Fruit fly (Drosophila melanogaster): ENCODE measurements around the gene CG17111.

The CG17111 gene

DNA sequence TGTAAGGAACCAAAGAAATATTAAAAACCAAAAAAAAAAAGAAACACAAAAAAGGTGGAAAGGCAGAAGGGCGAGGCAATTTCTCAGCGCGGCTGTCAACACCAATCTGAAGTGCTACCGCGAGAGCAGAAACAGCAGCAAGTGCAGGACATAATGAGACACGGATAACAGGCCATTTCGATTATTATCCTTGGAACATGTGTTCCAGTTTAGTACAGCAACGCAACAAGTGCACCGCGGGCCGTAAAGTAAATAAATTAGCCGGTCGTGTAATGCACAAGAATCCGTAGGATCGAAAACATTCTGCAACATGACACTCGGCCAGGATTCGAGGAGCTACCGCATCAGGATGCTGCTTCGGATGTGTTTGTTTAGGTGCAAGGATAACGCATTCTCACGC lies 29.0 kb downstream of the CG17111 start:
- TF ChIP-seq tj (GFP tag; optimal IDR thresholded peaks at IDR 0.05) (no peak), Crg-1 (GFP tag; optimal IDR thresholded peaks at IDR 0.05) (no peak), cic (GFP tag; optimal IDR thresholded peaks at IDR 0.05) (no peak), Clk (GFP tag; optimal IDR thresholded peaks at IDR 0.05) (no peak), CG1620 (GFP tag; optimal IDR thresholded peaks at IDR 0.05) (no peak), CG7045 (GFP tag; optimal IDR thresholded peaks at IDR 0.05) (no peak), CG5204 (GFP tag; optimal IDR thresholded peaks at IDR 0.05) (no peak), pad (GFP tag; optimal IDR thresholded peaks at IDR 0.05) (no peak), kay (GFP tag; ENCODE audit: borderline replicate concordance) (no peak), CG33017 (tag; optimal IDR thresholded peaks at IDR 0.05) (no peak), bab1 (GFP tag; optimal IDR thresholded peaks at IDR 0.05) (no peak), CG7101 (tag; optimal IDR thresholded peaks at IDR 0.05) (no peak), toe (GFP tag; optimal IDR thresholded peaks at IDR 0.05) (no peak)

DNA sequence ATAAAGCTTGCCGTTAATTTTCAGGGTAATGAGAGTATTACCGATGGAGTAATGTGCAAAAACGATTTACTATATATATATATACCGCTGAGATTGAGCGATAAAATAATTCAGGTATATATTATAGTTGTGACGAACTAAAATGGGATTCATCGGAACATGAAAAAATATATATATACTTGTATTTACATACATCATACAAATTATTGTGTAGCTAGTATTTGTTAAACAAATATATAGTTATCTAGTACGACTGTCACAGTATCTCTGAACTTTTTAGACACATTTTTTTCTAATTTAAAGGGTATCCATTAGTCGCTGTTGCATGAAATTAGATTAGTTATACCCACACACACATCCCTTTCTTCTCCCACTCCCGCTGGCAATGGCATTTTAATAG lies 30.7 kb downstream of the CG17111 start:
- TF ChIP-seq pad (GFP tag; optimal IDR thresholded peaks at IDR 0.05), result no peak

DNA sequence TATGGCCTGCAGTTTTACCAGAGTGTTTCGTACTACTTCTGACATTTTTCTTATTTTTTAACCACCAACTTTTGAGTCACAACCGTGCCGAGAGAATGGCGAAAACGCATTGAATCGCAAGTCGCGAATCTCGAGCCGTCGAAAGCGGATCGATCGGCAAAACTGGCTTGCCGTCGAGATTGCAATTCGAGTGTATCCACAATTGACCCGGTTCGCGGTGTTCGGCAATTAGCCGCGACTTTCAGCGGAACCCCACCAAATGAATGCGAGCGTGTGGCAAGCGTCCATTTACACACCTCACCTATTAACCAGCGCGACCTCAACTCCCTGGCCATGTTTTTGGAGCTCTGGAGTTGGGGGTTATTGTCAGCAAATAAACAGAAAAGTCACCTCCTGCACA lies 31.6 kb downstream of the CG17111 start, which contains the start of gene CG13833:
Gene CG13833, minus strand, starts transcription at position 101 of the 400 bp plus-strand sequence.
- no peak for TF ChIP-seq Crg-1 (GFP tag; optimal IDR thresholded peaks at IDR 0.05)
- TF ChIP-seq CG11617 (GFP tag; optimal IDR thresholded peaks at IDR 0.05), result no peak
- no peak for TF ChIP-seq CG1620 (GFP tag; optimal IDR thresholded peaks at IDR 0.05)
- no peak for TF ChIP-seq CG33017 (tag; optimal IDR thresholded peaks at IDR 0.05)
- TF ChIP-seq tj (GFP tag; optimal IDR thresholded peaks at IDR 0.05), result no peak
- TF ChIP-seq CG5204 (GFP tag; optimal IDR thresholded peaks at IDR 0.05), result no peak
- TF ChIP-seq cic (GFP tag; optimal IDR thresholded peaks at IDR 0.05), result no peak
- TF ChIP-seq cnc (optimal IDR thresholded peaks at IDR 0.05), result no peak
- TF ChIP-seq CG7045 (GFP tag; optimal IDR thresholded peaks at IDR 0.05), result no peak
- no peak for TF ChIP-seq bab1 (GFP tag; optimal IDR thresholded peaks at IDR 0.05)

DNA sequence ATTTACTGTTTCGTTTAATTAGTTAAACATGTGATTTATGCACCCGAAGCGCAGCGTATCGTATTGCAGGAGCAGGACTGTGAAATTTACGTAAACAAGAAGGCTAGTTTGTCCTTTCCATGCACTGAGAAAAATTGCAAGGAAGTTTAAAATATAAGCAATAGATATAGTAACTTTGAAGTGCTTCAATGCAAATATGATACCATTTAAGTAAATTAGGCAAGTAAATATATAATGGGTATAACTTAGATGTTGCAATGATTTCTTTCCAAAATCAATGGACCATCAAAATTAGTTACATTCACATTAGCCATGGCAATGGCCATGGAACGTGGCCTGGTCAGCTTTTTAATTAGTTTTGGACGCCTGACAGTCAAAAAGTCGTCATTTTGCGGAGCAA lies 36.2 kb downstream of the CG17111 start:
- TF ChIP-seq bab1 (GFP tag; optimal IDR thresholded peaks at IDR 0.05) (no peak), CG7101 (tag; optimal IDR thresholded peaks at IDR 0.05) (no peak)

DNA sequence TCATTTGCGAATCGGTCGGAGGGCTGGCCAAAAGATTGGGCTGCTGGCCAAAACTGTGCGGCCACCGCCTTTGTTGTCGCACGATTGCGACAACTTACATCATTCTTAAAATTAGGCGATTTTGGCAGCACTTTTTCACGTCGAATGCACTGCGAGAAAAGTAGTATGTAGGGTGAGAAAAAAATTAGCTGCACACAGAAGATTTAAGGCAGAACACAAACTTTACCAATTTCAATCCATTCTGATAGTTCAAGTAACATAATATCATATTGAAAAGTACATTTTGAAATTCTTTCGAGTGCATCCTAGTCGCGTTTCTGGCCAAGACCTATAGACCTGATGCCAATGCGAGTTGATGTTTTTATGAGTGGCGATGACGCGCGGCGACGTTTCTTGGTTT lies 38.6 kb downstream of the CG17111 start:
- no peak for TF ChIP-seq CG11617 (GFP tag; optimal IDR thresholded peaks at IDR 0.05)
- no peak for TF ChIP-seq ovo (GFP tag; optimal IDR thresholded peaks at IDR 0.05)
- TF ChIP-seq kay (GFP tag; ENCODE audit: borderline replicate concordance), result no peak
- TF ChIP-seq CG33017 (tag; optimal IDR thresholded peaks at IDR 0.05), result no peak
- TF ChIP-seq Mnt (GFP tag; optimal IDR thresholded peaks at IDR 0.05), result no peak
- TF ChIP-seq CG14711 (tag; optimal IDR thresholded peaks at IDR 0.05), result no peak
- no peak for TF ChIP-seq Crg-1 (GFP tag; optimal IDR thresholded peaks at IDR 0.05)
- TF ChIP-seq cnc (optimal IDR thresholded peaks at IDR 0.05), result no peak
- TF ChIP-seq bab1 (GFP tag; optimal IDR thresholded peaks at IDR 0.05), result no peak
- no peak for TF ChIP-seq Hr96 (GFP tag; optimal IDR thresholded peaks at IDR 0.05)
- TF ChIP-seq CG7045 (GFP tag; optimal IDR thresholded peaks at IDR 0.05), result no peak
- TF ChIP-seq CG1620 (GFP tag; optimal IDR thresholded peaks at IDR 0.05), result no peak
- TF ChIP-seq cic (GFP tag; optimal IDR thresholded peaks at IDR 0.05), result no peak
- no peak for TF ChIP-seq toe (GFP tag; optimal IDR thresholded peaks at IDR 0.05)
- no peak for TF ChIP-seq Clk (GFP tag; optimal IDR thresholded peaks at IDR 0.05)
- TF ChIP-seq CG5204 (GFP tag; optimal IDR thresholded peaks at IDR 0.05), result no peak
- TF ChIP-seq CG7101 (tag; optimal IDR thresholded peaks at IDR 0.05), result no peak

DNA sequence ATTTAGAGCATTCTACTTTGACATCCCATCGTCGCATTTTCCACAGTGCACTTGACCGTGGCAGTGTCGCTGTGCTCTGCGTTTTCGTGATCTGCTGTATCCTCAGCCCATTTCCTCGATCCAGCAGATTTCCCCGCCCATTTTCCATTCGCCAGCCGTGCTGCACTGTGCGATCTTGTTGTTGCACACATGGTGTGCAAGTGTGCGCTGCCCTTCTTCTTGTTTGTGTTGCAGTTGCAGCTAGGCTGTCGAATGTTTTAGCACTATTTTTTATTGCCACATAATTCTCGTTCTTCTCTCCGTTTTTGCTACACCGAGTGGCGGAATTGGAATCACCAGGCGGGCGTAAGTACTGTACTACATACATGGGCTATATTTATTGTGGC lies 39.6 kb downstream of the CG17111 start:
- TF ChIP-seq bab1 (GFP tag; optimal IDR thresholded peaks at IDR 0.05) (no peak), CG5204 (GFP tag; optimal IDR thresholded peaks at IDR 0.05) (no peak), cnc (optimal IDR thresholded peaks at IDR 0.05) (no peak), CG7101 (tag; optimal IDR thresholded peaks at IDR 0.05) (no peak), Clk (GFP tag; optimal IDR thresholded peaks at IDR 0.05) (no peak), cic (GFP tag; optimal IDR thresholded peaks at IDR 0.05) (no peak), Crg-1 (GFP tag; optimal IDR thresholded peaks at IDR 0.05) (no peak), pad (GFP tag; optimal IDR thresholded peaks at IDR 0.05) (no peak)

DNA sequence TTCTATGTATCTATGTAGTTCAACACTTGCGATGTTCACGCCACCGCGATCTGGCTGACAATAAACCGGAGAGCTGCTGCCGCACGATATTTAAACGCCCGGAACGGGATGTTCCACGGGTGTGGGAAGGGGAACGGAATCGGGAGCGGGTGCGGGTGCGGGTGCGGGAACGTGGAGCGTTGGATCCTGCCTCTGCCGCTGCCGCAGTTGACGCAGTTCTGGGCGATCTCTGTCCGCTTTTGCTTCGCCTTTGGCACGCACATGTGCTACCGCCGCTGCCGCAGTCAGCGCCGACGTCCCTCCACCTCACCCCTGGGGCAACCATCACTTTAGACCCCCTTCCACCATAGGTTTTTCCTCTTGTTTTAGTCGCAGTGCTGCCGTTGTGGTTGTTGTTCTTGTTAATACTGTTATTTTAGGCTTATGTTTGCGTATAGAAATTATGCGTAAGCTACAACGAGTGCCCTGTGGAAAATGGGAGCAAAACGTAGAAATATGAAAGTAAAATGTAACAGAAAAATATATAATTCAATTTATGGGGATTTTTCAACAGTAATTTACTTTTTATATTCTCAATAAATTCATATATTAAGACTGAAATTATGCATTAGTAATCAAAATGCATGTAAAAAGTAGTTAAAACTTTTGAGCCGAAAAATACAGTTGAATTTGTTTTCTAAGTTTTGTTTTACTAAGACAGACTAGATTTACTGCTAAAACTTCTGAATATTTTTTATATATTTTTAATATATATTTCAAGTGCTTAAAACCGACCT lies 40.2 kb downstream of the CG17111 start, which contains the start of gene lmd:
Gene lmd, minus strand, starts transcription at position 62 of the 776 bp plus-strand sequence.
- no peak for TF ChIP-seq tj (GFP tag; optimal IDR thresholded peaks at IDR 0.05)
- no peak for TF ChIP-seq CG12768 (GFP tag; optimal IDR thresholded peaks at IDR 0.05)
- no peak for TF ChIP-seq toe (GFP tag; optimal IDR thresholded peaks at IDR 0.05)
- TF ChIP-seq Crg-1 (GFP tag; optimal IDR thresholded peaks at IDR 0.05), result no peak
- no peak for TF ChIP-seq Clk (GFP tag; optimal IDR thresholded peaks at IDR 0.05)
- TF ChIP-seq cnc (optimal IDR thresholded peaks at IDR 0.05), result no peak

All from whole organism, adult.